Worm (Caenorhabditis elegans) whole organism, L1 larva: ENCODE measurements around the gene prx-5.

Experiments used
- C04F5.9 ChIP-seq: sonication (generic microtip); optimal IDR thresholded peaks from 2 replicates; lab custom pipeline; 2016; ENCODE audit warnings: missing genetic modification characterization, missing compliant biosample characterization
- F16B12.6 ChIP-seq: fragments of 150-350 bp; optimal IDR thresholded peaks from 2 replicates; lab custom pipeline; 2014; ENCODE audit warnings: missing biosample characterization, missing genetic modification characterization
- alr-1 ChIP-seq: fragments of 200-800 bp; sonication (Bioruptor generic); optimal IDR thresholded peaks from 2 replicates; lab custom pipeline; 2018; ENCODE audit warnings: borderline replicate concordance, mild to moderate bottlenecking, missing genetic modification characterization, missing compliant biosample characterization
- aly-2 ChIP-seq: fragments of 150-350 bp; optimal IDR thresholded peaks from 2 replicates; lab custom pipeline; 2014; ENCODE audit warnings: missing biosample characterization, missing genetic modification characterization
- blmp-1 ChIP-seq: fragments of 150-350 bp; optimal IDR thresholded peaks from 2 replicates; lab custom pipeline; 2014; ENCODE audit warnings: missing biosample characterization, missing genetic modification characterization
- ceh-8 ChIP-seq: fragments of 200-800 bp; sonication (Bioruptor generic); optimal IDR thresholded peaks from 2 replicates; lab custom pipeline; 2018; ENCODE audit warnings: mild to moderate bottlenecking, missing genetic modification characterization, moderate library complexity, missing compliant biosample characterization
- ceh-82 ChIP-seq, 3 experiments: fragments of 150-350 bp in 1 of 3; sonication (generic microtip) in 2 of 3; optimal IDR thresholded peaks; 2 replicates each; lab custom pipeline; 2014 to 2017; ENCODE audit warnings: missing biosample characterization in 3 of 3, missing genetic modification characterization in 3 of 3
- dpl-1 ChIP-seq, 3 experiments: fragments of 150-350 bp in 2 of 3; sonication (generic microtip) in 1 of 3; optimal IDR thresholded peaks; 2 replicates each; lab custom pipeline; 2014 to 2017; ENCODE audit warnings: missing biosample characterization in 3 of 3, missing genetic modification characterization in 3 of 3, missing genetic modification reagents in 3 of 3
- efl-1 ChIP-seq, 4 experiments: fragments of 150-350 bp; optimal IDR thresholded peaks in 3 of 4; peaks in 1 of 4; 1 replicate in 1 of 4; 2 replicates in 3 of 4; lab custom pipeline; 2014; ENCODE audit warnings: missing biosample characterization in 2 of 4, missing genetic modification characterization in 2 of 4, missing genetic modification reagents in 2 of 4
- egl-13 ChIP-seq: sonication (generic microtip); optimal IDR thresholded peaks from 2 replicates; lab custom pipeline; 2016; ENCODE audit warnings: missing genotype, missing genetic modification reagents, missing genetic modification characterization, missing compliant biosample characterization
- egl-27 ChIP-seq, 2 experiments: fragments of 150-350 bp in 1 of 2; sonication (generic microtip); optimal IDR thresholded peaks; 3 replicates each; lab custom pipeline; 2017 to 2018; ENCODE audit warnings: missing biosample characterization in 2 of 2, missing genetic modification characterization in 2 of 2, missing genetic modification reagents in 2 of 2
- elt-2 ChIP-seq: sonication (generic microtip); optimal IDR thresholded peaks from 2 replicates; lab custom pipeline; 2016; ENCODE audit warnings: missing genetic modification characterization, mild to moderate bottlenecking, inconsistent platforms, missing compliant biosample characterization, missing genetic modification reagents
- fkh-4 ChIP-seq: sonication (generic microtip); optimal IDR thresholded peaks from 2 replicates; lab custom pipeline; 2016; ENCODE audit warnings: missing compliant biosample characterization, missing genetic modification characterization, borderline replicate concordance
- hlh-17 ChIP-seq: fragments of 200-800 bp; sonication (Bioruptor generic); optimal IDR thresholded peaks from 2 replicates; lab custom pipeline; 2018; ENCODE audit warnings: missing genetic modification characterization, mild to moderate bottlenecking, missing compliant biosample characterization, moderate library complexity, borderline replicate concordance
- irx-1 ChIP-seq: sonication (generic microtip); optimal IDR thresholded peaks from 2 replicates; lab custom pipeline; 2016; ENCODE audit warnings: missing genetic modification characterization, missing compliant biosample characterization
- jun-1 ChIP-seq: fragments of 150-350 bp; optimal IDR thresholded peaks from 2 replicates; lab custom pipeline; 2014; ENCODE audit warnings: missing biosample characterization, missing genetic modification reagents, missing genetic modification characterization
- lin-14 ChIP-seq: fragments of 200-800 bp; sonication (Bioruptor generic); optimal IDR thresholded peaks from 2 replicates; lab custom pipeline; 2018; ENCODE audit warnings: mild to moderate bottlenecking, missing genetic modification characterization, moderate library complexity, missing compliant biosample characterization
- lin-35 ChIP-seq, 2 experiments: fragments of 150-350 bp; optimal IDR thresholded peaks; 2 replicates each; lab custom pipeline; 2014; ENCODE audit warnings: missing biosample characterization in 2 of 2, missing genetic modification characterization in 2 of 2, missing genetic modification reagents in 2 of 2
- lir-3 ChIP-seq: sonication (generic microtip); optimal IDR thresholded peaks from 2 replicates; lab custom pipeline; 2016; ENCODE audit warnings: mild to moderate bottlenecking, missing genetic modification characterization, moderate library complexity, missing compliant biosample characterization; ENCODE audit not compliant: poor library complexity
- lsy-2 ChIP-seq, 2 experiments: fragments of 150-350 bp; optimal IDR thresholded peaks; 2 replicates each; lab custom pipeline; 2014; ENCODE audit warnings: missing biosample characterization in 2 of 2, missing genetic modification characterization in 2 of 2
- mdl-1 ChIP-seq, 2 experiments: fragments of 150-350 bp; optimal IDR thresholded peaks; 2 replicates each; lab custom pipeline; 2014 to 2017; ENCODE audit warnings: missing biosample characterization in 2 of 2, missing genetic modification characterization in 2 of 2, inconsistent platforms in 1 of 2
- nhr-19 ChIP-seq: fragments of 200-800 bp; sonication (Bioruptor generic); conservative IDR thresholded peaks from 2 replicates; pipeline ENCODE4 v1.3.6; 2022; ENCODE audit warnings: missing genetic modification characterization, missing compliant biosample characterization
- nhr-28 ChIP-seq: fragments of 150-350 bp; optimal IDR thresholded peaks from 2 replicates; lab custom pipeline; 2014; ENCODE audit warnings: missing biosample characterization, missing genetic modification characterization
- nhr-71 ChIP-seq: sonication (generic microtip); optimal IDR thresholded peaks from 2 replicates; lab custom pipeline; 2016; ENCODE audit warnings: mild to moderate bottlenecking, missing genetic modification characterization, moderate library complexity, missing compliant biosample characterization
- nhr-76 ChIP-seq: sonication (generic microtip); optimal IDR thresholded peaks from 2 replicates; lab custom pipeline; 2017; ENCODE audit warnings: missing biosample characterization, missing genetic modification characterization
- nhr-84 ChIP-seq: sonication (generic microtip); optimal IDR thresholded peaks from 2 replicates; lab custom pipeline; 2017; ENCODE audit warnings: missing biosample characterization, missing genetic modification characterization
- nhr-85 ChIP-seq: sonication (generic microtip); peaks from one replicate; lab custom pipeline; 2016; ENCODE audit warnings: missing genetic modification characterization, inconsistent platforms, missing compliant biosample characterization
- skn-1 ChIP-seq: fragments of 150-350 bp; optimal IDR thresholded peaks from 2 replicates; lab custom pipeline; 2014; ENCODE audit warnings: missing biosample characterization, missing genetic modification characterization
- snpc-4 ChIP-seq: fragments of 150-350 bp; optimal IDR thresholded peaks from 2 replicates; lab custom pipeline; 2014; ENCODE audit warnings: missing biosample characterization, missing genetic modification characterization
- sox-4 ChIP-seq: sonication (generic microtip); optimal IDR thresholded peaks from 2 replicates; lab custom pipeline; 2016; ENCODE audit warnings: missing genetic modification characterization, missing compliant biosample characterization
- swsn-7 ChIP-seq: sonication (generic microtip); optimal IDR thresholded peaks from 2 replicates; lab custom pipeline; 2016; ENCODE audit warnings: missing genetic modification characterization, missing compliant biosample characterization
- tbx-2 ChIP-seq: sonication (generic microtip); optimal IDR thresholded peaks from 2 replicates; lab custom pipeline; 2016; ENCODE audit warnings: missing genetic modification characterization, missing compliant biosample characterization
- tlp-1 ChIP-seq: fragments of 150-350 bp; optimal IDR thresholded peaks from 2 replicates; lab custom pipeline; 2014; ENCODE audit warnings: missing biosample characterization, missing genetic modification characterization
- unc-98 ChIP-seq: fragments of 200-800 bp; sonication (Bioruptor generic); IDR thresholded peaks from 2 replicates; pipeline ENCODE4 v1.3.6; 2022; ENCODE audit warnings: missing genetic modification characterization, missing compliant biosample characterization
- zip-4 ChIP-seq: fragments of 200-800 bp; sonication (Bioruptor generic); optimal IDR thresholded peaks from 2 replicates; lab custom pipeline; 2018; ENCODE audit warnings: mild to moderate bottlenecking, missing genetic modification characterization, moderate library complexity, missing compliant biosample characterization

Gene prx-5

ce11 chrII:8664533-8664932 is 40.1 kb upstream of the prx-5 start, which contains the start of gene etc-1:
Gene etc-1 (plus strand): TSS chrII:8664833.
- TF ChIP-seq nhr-19 (GFP tag; lab: Robert Waterston, UW) (no peak), C04F5.9 (tag; lab: Kevin White, UChicago) (no peak), jun-1 (tag; lab: Kevin White, UChicago) (no peak), snpc-4 (no peak), egl-27 (tag; optimal IDR thresholded peaks at IDR 0.05; lab: Kevin White, UChicago) (no peak), nhr-76 (no peak), nhr-85 (tag; lab: Kevin White, UChicago) (no peak), tbx-2 (tag; lab: Kevin White, UChicago) (no peak), irx-1 (tag; lab: Kevin White, UChicago) (no peak)

ce11 chrII:8668871-8669270 is 35.8 kb upstream of the prx-5 start:
- TF ChIP-seq dpl-1 (GFP tag; optimal IDR thresholded peaks at IDR 0.05; lab: Kevin White, UChicago) (no peak), efl-1 (optimal IDR thresholded peaks at IDR 0.05; lab: Kevin White, UChicago) (no peak), efl-1 (GFP tag; optimal IDR thresholded peaks at IDR 0.05 in 1 of 2; lab: Kevin White, UChicago) (peak in 1 of 2 experiments; percentile 74), hlh-17 (GFP tag; lab: Kevin White, UChicago) (no peak), alr-1 (tag; lab: Kevin White, UChicago) (no peak)

- TF ChIP-seq efl-1 (optimal IDR thresholded peaks at IDR 0.05; lab: Kevin White, UChicago) = no peak
- peak in 1 of 2 experiments; percentile 79 for TF ChIP-seq efl-1 (GFP tag; optimal IDR thresholded peaks at IDR 0.05 in 1 of 2; lab: Kevin White, UChicago)
- TF ChIP-seq nhr-84 = no peak
These were observed 33.8 kb upstream of the prx-5 start for ce11 chrII:8670835-8671234.

ce11 chrII:8675369-8675768 is 29.3 kb upstream of the prx-5 start:
- TF ChIP-seq blmp-1 (tag; lab: Kevin White, UChicago) (peak; percentile 34), zip-4 (GFP tag; lab: Kevin White, UChicago) (peak; percentile 17), ceh-8 (GFP tag; lab: Kevin White, UChicago) (no peak), sox-4 (no peak), lin-14 (GFP tag; lab: Kevin White, UChicago) (peak; percentile 41), dpl-1 (GFP tag; optimal IDR thresholded peaks at IDR 0.05; lab: Kevin White, UChicago) (no peak), ceh-82 (tag; optimal IDR thresholded peaks at IDR 0.05; lab: Kevin White, UChicago) (no peak), mdl-1 (tag; optimal IDR thresholded peaks at IDR 0.05; lab: Kevin White, UChicago) (no peak), irx-1 (tag; lab: Kevin White, UChicago) (no peak), lsy-2 (tag; optimal IDR thresholded peaks at IDR 0.05; lab: Kevin White, UChicago) (peak in 1 of 2 experiments; percentile 19), nhr-71 (peak; percentile 2), unc-98 (GFP tag; lab: Robert Waterston, UW) (no peak), snpc-4 (no peak), efl-1 (optimal IDR thresholded peaks at IDR 0.05; lab: Kevin White, UChicago) (no peak), efl-1 (GFP tag; optimal IDR thresholded peaks at IDR 0.05 in 1 of 2; lab: Kevin White, UChicago) (no peak), swsn-7 (tag; lab: Kevin White, UChicago) (no peak), lin-35 (GFP tag; optimal IDR thresholded peaks at IDR 0.05; lab: Kevin White, UChicago) (no peak), aly-2 (no peak), lir-3 (tag; lab: Kevin White, UChicago) (no peak), tbx-2 (tag; lab: Kevin White, UChicago) (no peak), alr-1 (tag; lab: Kevin White, UChicago) (no peak), skn-1 (tag; lab: Kevin White, UChicago) (peak; percentile 59), nhr-28 (tag; lab: Kevin White, UChicago) (no peak), fkh-4 (tag; lab: Kevin White, UChicago) (no peak), F16B12.6 (tag; lab: Kevin White, UChicago) (no peak)

ce11 chrII:8679799-8680198 is 24.8 kb upstream of the prx-5 start:
- TF ChIP-seq lin-14 (GFP tag; lab: Kevin White, UChicago) (peak; percentile 6), nhr-85 (tag; lab: Kevin White, UChicago) (no peak), tlp-1 (tag; lab: Kevin White, UChicago) (peak; percentile 19), egl-13 (no peak), elt-2 (peak; percentile 55)
- TF ChIP-seq, all 84 proteins: peak for 3
